Worm (Caenorhabditis elegans) whole organism, L4 larva: ENCODE measurements around the gene dpy-8.

Experiments
- ama-1 ChIP-seq: fragments of 150-350 bp; optimal IDR thresholded peaks from 2 replicates; lab custom pipeline; 2014; ENCODE audit warnings: inconsistent platforms, mixed read lengths
- lin-13 ChIP-seq: fragments of 150-350 bp; optimal IDR thresholded peaks from 2 replicates; lab custom pipeline; 2014; ENCODE audit warnings: missing biosample characterization, missing genetic modification reagents, missing genetic modification characterization
- lin-15B ChIP-seq: fragments of 150-350 bp; sonication (generic microtip); optimal IDR thresholded peaks from 3 replicates; lab custom pipeline; 2014; ENCODE audit warnings: missing biosample characterization, missing genetic modification characterization
- nhr-102 ChIP-seq: sonication (generic microtip); optimal IDR thresholded peaks from 2 replicates; lab custom pipeline; 2016; ENCODE audit warnings: mild to moderate bottlenecking, missing genetic modification characterization, moderate library complexity, missing compliant biosample characterization
- snpc-4 ChIP-seq: fragments of 150-350 bp; optimal IDR thresholded peaks from 2 replicates; lab custom pipeline; 2014; ENCODE audit warnings: missing biosample characterization, missing genetic modification characterization
- ztf-11 ChIP-seq: fragments of 150-350 bp; optimal IDR thresholded peaks from 2 replicates; lab custom pipeline; 2014; ENCODE audit warnings: missing biosample characterization, missing genetic modification characterization

- TF ChIP-seq ztf-11 (no peak), nhr-102 (tag; lab: Kevin White, UChicago) (no peak), snpc-4 (tag; lab: Kevin White, UChicago) (no peak), ama-1 (lab: Kevin White, UChicago) (no peak), lin-15B (tag; lab: Kevin White, UChicago) (no peak), lin-13 (GFP tag; lab: Kevin White, UChicago) (no peak)
Measured at ce11 chrX:5122369-5122768, 27.9 kb downstream of the dpy-8 start.
